Fruit fly (Drosophila melanogaster): ENCODE data around the gene CkIIalpha-i3.
A peak's percentile ranks its signal among the peaks of the same experiment; 100 is the strongest.

dm6 chr3L:739357-740130 lies 29.1 kb upstream of the CkIIalpha-i3 start:
- TF ChIP-seq CG11902 (GFP tag; optimal IDR thresholded peaks at IDR 0.05), result no peak
- TF ChIP-seq salr (GFP tag; optimal IDR thresholded peaks at IDR 0.05), result no peak
- peak; percentile 38 for TF ChIP-seq CG3919 (GFP tag; optimal IDR thresholded peaks at IDR 0.05)
- no peak for TF ChIP-seq cyc (GFP tag; optimal IDR thresholded peaks at IDR 0.05)
- TF ChIP-seq Sox15 (GFP tag; optimal IDR thresholded peaks at IDR 0.05), result no peak
- TF ChIP-seq Blimp-1 (GFP tag; optimal IDR thresholded peaks at IDR 0.05), result no peak
- peak; percentile 18 for TF ChIP-seq dac (GFP tag; optimal IDR thresholded peaks at IDR 0.05)

All from whole organism, prepupa.